Fruit fly (Drosophila melanogaster): ENCODE data around the gene sgg.

The sgg gene

dm6 chrX:2646022-2646761 is 12.4 kb downstream of the sgg start (continued):
- TF ChIP-seq cwo (GFP tag; optimal IDR thresholded peaks at IDR 0.05): peak; percentile 97
- peak; percentile 98 for TF ChIP-seq CG15269 (tag; optimal IDR thresholded peaks at IDR 0.05)
- peak in 1 of 2 experiments; percentile 90 for TF ChIP-seq Hr78 (GFP tag; optimal IDR thresholded peaks at IDR 0.05)
- peak; percentile 90 for TF ChIP-seq CG9876 (GFP tag; optimal IDR thresholded peaks at IDR 0.05)
- peak; percentile 84 for TF ChIP-seq CG1024 (GFP tag; IDR thresholded peaks at IDR 0.05)
- TF ChIP-seq CG10543 (GFP tag; optimal IDR thresholded peaks at IDR 0.05): peak; percentile 98
- peak; percentile 93 for TF ChIP-seq CG2202 (tag; optimal IDR thresholded peaks at IDR 0.05)
- peak; percentile 96 for TF ChIP-seq CG2875 (GFP tag; optimal IDR thresholded peaks at IDR 0.05)
- peak; percentile 88 for TF ChIP-seq aop (GFP tag; IDR thresholded peaks at IDR 0.05)
- no peak for TF ChIP-seq Tbp (GFP tag; optimal IDR thresholded peaks at IDR 0.05)
- peak; percentile 96 for TF ChIP-seq slbo (GFP tag; IDR thresholded peaks at IDR 0.05)
- peak; percentile 92 for TF ChIP-seq CG11247 (GFP tag; IDR thresholded peaks at IDR 0.05)
- peak; percentile 94 for TF ChIP-seq pnt (GFP tag; optimal IDR thresholded peaks at IDR 0.05)
- peak; percentile 94 for TF ChIP-seq croc (GFP tag; conservative IDR thresholded peaks at IDR 0.05)
- no peak for TF ChIP-seq br (optimal IDR thresholded peaks at IDR 0.05)
- peak; percentile 95 for TF ChIP-seq CG12299 (tag; optimal IDR thresholded peaks at IDR 0.05)
- TF ChIP-seq CG12155 (GFP tag; optimal IDR thresholded peaks at IDR 0.05): peak; percentile 95
- peak; percentile 70; the same call in 1 of the 2 replicates for TF ChIP-seq sim (GFP tag; IDR thresholded peaks at IDR 0.05)
- peak; percentile 67; the same call in 2 of the 3 replicates for TF ChIP-seq CG6791 (GFP tag; IDR thresholded peaks at IDR 0.05; ENCODE audit: partially characterized antibody)
- TF ChIP-seq CG11085 (GFP tag; IDR thresholded peaks at IDR 0.05): peak; percentile 82
- peak; percentile 39 for TF ChIP-seq CG13287 (GFP tag; IDR thresholded peaks at IDR 0.05; ENCODE audit: partially characterized antibody)
- peak; percentile 79 for TF ChIP-seq ac (GFP tag; optimal IDR thresholded peaks at IDR 0.05)
- TF ChIP-seq Asciz (GFP tag; optimal IDR thresholded peaks at IDR 0.05): peak; percentile 95
- peak; percentile 87 for TF ChIP-seq Jarid2 (GFP tag; optimal IDR thresholded peaks at IDR 0.05)
- peak; percentile 97 for TF ChIP-seq CG12391 (tag; optimal IDR thresholded peaks at IDR 0.05)
- TF ChIP-seq CG12219 (GFP tag; optimal IDR thresholded peaks at IDR 0.05): peak; percentile 98
- TF ChIP-seq CG4328 (GFP tag; optimal IDR thresholded peaks at IDR 0.05): peak; percentile 91
- peak; percentile 32 for TF ChIP-seq CG9797 (GFP tag; optimal IDR thresholded peaks at IDR 0.05)
- peak; percentile 90 for TF ChIP-seq Lim3 (GFP tag; IDR thresholded peaks at IDR 0.05)
- TF ChIP-seq Ada2b (GFP tag; IDR thresholded peaks at IDR 0.05): peak; percentile 95
- peak; percentile 98 for TF ChIP-seq CG2678 (tag; optimal IDR thresholded peaks at IDR 0.05)
- TF ChIP-seq Lpt (GFP tag; optimal IDR thresholded peaks at IDR 0.05): no peak
- peak; percentile 96 for TF ChIP-seq gsb-n (tag; optimal IDR thresholded peaks at IDR 0.05)
- TF ChIP-seq CG11504 (tag; optimal IDR thresholded peaks at IDR 0.05): peak; percentile 96
- peak; percentile 87 for TF ChIP-seq Lhr (GFP tag; optimal IDR thresholded peaks at IDR 0.05)
- TF ChIP-seq CG16815 (GFP tag; optimal IDR thresholded peaks at IDR 0.05): peak; percentile 95
- peak; percentile 96 for TF ChIP-seq Ptx1 (GFP tag; IDR thresholded peaks at IDR 0.05)
- TF ChIP-seq CG7963 (GFP tag; IDR thresholded peaks at IDR 0.05; ENCODE audit: partially characterized antibody): 0 out of 3 replicates have a peak, but pooled peaks have one; percentile 52
- peak; percentile 92 for TF ChIP-seq lbe (GFP tag; optimal IDR thresholded peaks at IDR 0.05)
- TF ChIP-seq CG13296 (GFP tag; optimal IDR thresholded peaks at IDR 0.05): peak; percentile 96
- peak; percentile 97 for TF ChIP-seq CG2712 (tag; optimal IDR thresholded peaks at IDR 0.05)
- peak; percentile 90 for TF ChIP-seq luna (GFP tag; optimal IDR thresholded peaks at IDR 0.05)
- TF ChIP-seq CG14860 (GFP tag; IDR thresholded peaks at IDR 0.05; ENCODE audit: partially characterized antibody): peak; percentile 48; the same call in 1 of the 3 replicates
- TF ChIP-seq Sry-δ (GFP tag; optimal IDR thresholded peaks at IDR 0.05): peak; percentile 62
- TF ChIP-seq z (GFP tag; IDR thresholded peaks at IDR 0.05): peak; percentile 66; the same call in 2 of the 3 replicates
- TF ChIP-seq row (GFP tag; IDR thresholded peaks at IDR 0.05): peak; percentile 99
- TF ChIP-seq D (optimal IDR thresholded peaks at IDR 0.05): no peak
- peak; percentile 93 for TF ChIP-seq D (GFP tag; optimal IDR thresholded peaks at IDR 0.05)
- peak; percentile 86 for TF ChIP-seq TFAM (GFP tag; optimal IDR thresholded peaks at IDR 0.05)

Data from whole organism, embryonic.